Worm (Caenorhabditis elegans): ENCODE measurements around the gene srbc-27.

DNA sequence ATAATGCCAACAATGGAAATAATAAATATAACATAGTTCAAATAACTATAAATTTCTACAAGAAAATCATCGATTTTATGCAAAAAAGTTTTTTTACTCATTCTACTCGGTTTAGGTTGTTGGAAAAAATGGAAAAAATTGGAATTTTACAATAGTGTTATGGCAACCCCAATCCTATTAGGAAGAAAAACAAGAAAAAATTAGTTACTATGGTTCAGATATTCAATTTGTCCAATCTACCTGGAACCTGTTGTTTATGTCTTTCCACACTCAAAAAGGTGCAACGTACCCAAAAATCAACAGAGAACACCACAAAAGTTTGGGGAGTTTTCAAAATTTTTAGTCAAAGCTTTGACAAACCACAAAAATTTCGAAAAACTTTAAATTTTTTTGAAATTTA is 937 bp upstream of the srbc-27 start, which contains the start of gene T27C5.10:
- no peak for TF ChIP-seq sea-1 (GFP tag; conservative IDR thresholded peaks at IDR 0.05)
- no peak for TF ChIP-seq B0310.2 (tag; optimal IDR thresholded peaks at IDR 0.05)
- TF ChIP-seq pes-1 (GFP tag; IDR thresholded peaks at IDR 0.05) = no peak
- TF ChIP-seq F13C5.2 (tag; optimal IDR thresholded peaks at IDR 0.05) = no peak
